Fruit fly (Drosophila melanogaster) whole organism, pupa: Measurements from ENCODE around the gene CG4704.

Experiments
- CG10348 ChIP-seq: fragments of 200-800 bp; sonication (Bioruptor generic); IDR thresholded peaks from 2 replicates; pipeline ENCODE4 v1.3.6; 2022; ENCODE audit warnings: missing biosample characterization, missing genetic modification characterization
- CG12605 ChIP-seq: fragments of 200-800 bp; sonication (Bioruptor generic); IDR thresholded peaks from 2 replicates; pipeline ENCODE4 v1.3.6; 2022; ENCODE audit warnings: missing biosample characterization, missing genetic modification characterization
- CG13204 ChIP-seq: fragments of 200-800 bp; sonication (Bioruptor generic); optimal IDR thresholded peaks from 2 replicates; lab custom pipeline; 2018; ENCODE audit warnings: missing biosample characterization, mild to moderate bottlenecking, missing genetic modification characterization, moderate library complexity
- CG14655 ChIP-seq: fragments of 200-800 bp; sonication (Bioruptor generic); optimal IDR thresholded peaks from 3 replicates; lab custom pipeline; 2017; ENCODE audit warnings: mild to moderate bottlenecking, missing biosample characterization, missing genetic modification reagents, missing genetic modification characterization
- CG15710 ChIP-seq: fragments of 200-800 bp; sonication (Bioruptor generic); optimal IDR thresholded peaks from 2 replicates; lab custom pipeline; 2018; ENCODE audit warnings: missing biosample characterization, mild to moderate bottlenecking, missing genetic modification characterization, moderate library complexity
- CG17806 ChIP-seq: fragments of 200-800 bp; sonication (Bioruptor generic); optimal IDR thresholded peaks from 2 replicates; lab custom pipeline; 2018; ENCODE audit warnings: missing biosample characterization, mild to moderate bottlenecking, missing genetic modification characterization, moderate library complexity
- CG32121 ChIP-seq: fragments of 200-800 bp; sonication (Bioruptor generic); IDR thresholded peaks from 2 replicates; pipeline ENCODE4 v1.3.6; 2022; ENCODE audit warnings: missing biosample characterization, missing genetic modification characterization
- CG34367 ChIP-seq: fragments of 200-800 bp; sonication (Bioruptor generic); optimal IDR thresholded peaks from 2 replicates; lab custom pipeline; 2018; ENCODE audit warnings: missing biosample characterization, mild to moderate bottlenecking, missing genetic modification characterization
- CG4496 ChIP-seq: fragments of 200-800 bp; sonication (Bioruptor generic); IDR thresholded peaks from 3 replicates; pipeline ENCODE4 v1.3.6; 2022; ENCODE audit warnings: missing biosample characterization, missing genetic modification characterization
- CG8159 ChIP-seq: fragments of 200-800 bp; sonication (Bioruptor generic); optimal IDR thresholded peaks from 3 replicates; lab custom pipeline; 2018; ENCODE audit warnings: missing biosample characterization, mild to moderate bottlenecking, missing genetic modification characterization, moderate library complexity
- CG8301 ChIP-seq: fragments of 200-800 bp; sonication (Bioruptor generic); optimal IDR thresholded peaks from 2 replicates; lab custom pipeline; 2018; ENCODE audit warnings: missing biosample characterization, mild to moderate bottlenecking, missing genetic modification characterization
- CG9948 ChIP-seq: fragments of 200-800 bp; sonication (Bioruptor generic); optimal IDR thresholded peaks from 2 replicates; lab custom pipeline; 2018; ENCODE audit warnings: missing biosample characterization, mild to moderate bottlenecking, missing genetic modification characterization, moderate library complexity
- D1 ChIP-seq: fragments of 200-800 bp; sonication (Bioruptor generic); optimal IDR thresholded peaks from 2 replicates; lab custom pipeline; 2018; ENCODE audit warnings: missing biosample characterization, mild to moderate bottlenecking, missing genetic modification characterization, moderate library complexity
- EcR ChIP-seq: fragments of 200-800 bp; sonication (Bioruptor generic); optimal IDR thresholded peaks from 3 replicates; lab custom pipeline; 2019; ENCODE audit warnings: missing biosample characterization, missing genetic modification characterization, mild to moderate bottlenecking, moderate library complexity, missing genetic modification reagents
- Ets98B ChIP-seq: fragments of 200-800 bp; sonication (Bioruptor generic); IDR thresholded peaks from 2 replicates; pipeline ENCODE4 v1.3.6; 2022; ENCODE audit warnings: missing biosample characterization, missing genetic modification characterization
- Pif1A ChIP-seq: fragments of 200-800 bp; sonication (Bioruptor generic); optimal IDR thresholded peaks from 3 replicates; lab custom pipeline; 2016; ENCODE audit warnings: missing biosample characterization, missing genetic modification characterization
- Pif1B ChIP-seq: fragments of 200-800 bp; sonication (Bioruptor generic); optimal IDR thresholded peaks from 3 replicates; lab custom pipeline; 2016; ENCODE audit warnings: missing biosample characterization, missing genetic modification characterization
- Snoo ChIP-seq: fragments of 200-800 bp; sonication (Bioruptor generic); optimal IDR thresholded peaks from 3 replicates; lab custom pipeline; 2017; ENCODE audit warnings: missing biosample characterization, mild to moderate bottlenecking, missing genetic modification characterization, inconsistent platforms
- fd96Ca ChIP-seq: fragments of 200-800 bp; sonication (Bioruptor generic); IDR thresholded peaks from 3 replicates; pipeline ENCODE4 v1.3.6; 2022; ENCODE audit warnings: missing biosample characterization, missing genetic modification characterization
- gl ChIP-seq: fragments of 200-800 bp; sonication (Bioruptor generic); optimal IDR thresholded peaks from 2 replicates; lab custom pipeline; 2018; ENCODE audit warnings: missing biosample characterization, mild to moderate bottlenecking, missing genetic modification characterization
- rn ChIP-seq: fragments of 200-800 bp; sonication (Bioruptor generic); IDR thresholded peaks from 2 replicates; pipeline ENCODE4 v1.3.6; 2022; ENCODE audit warnings: missing biosample characterization, missing genetic modification characterization

CG4704 gene

DNA sequence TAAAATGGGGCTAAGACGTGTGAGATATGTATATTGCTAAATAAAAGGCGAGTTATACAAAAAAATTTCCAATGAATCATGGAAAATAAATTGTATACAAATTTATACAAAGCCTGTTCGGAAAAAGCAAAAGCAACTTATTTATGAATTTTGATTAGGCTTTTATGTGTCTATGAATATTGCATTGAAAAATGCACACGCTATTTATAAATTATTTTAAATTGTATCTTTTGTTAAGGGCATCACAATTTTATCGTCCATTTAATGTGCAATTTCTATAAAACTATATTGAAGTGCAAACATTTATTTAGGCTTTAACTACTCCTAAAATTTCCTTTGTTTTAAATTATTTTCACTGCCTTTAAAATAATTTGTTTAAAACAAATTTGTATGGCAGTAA lies at the start of gene CG4704:
TSS of gene CG4704 (minus strand) at position 101 of the 400 bp plus-strand sequence.
- TF ChIP-seq CG15710 (tag; lab: Kevin White, UChicago) (no peak), CG10348 (GFP tag; lab: Robert Waterston, UW) (no peak), CG8159 (tag; lab: Kevin White, UChicago) (no peak), CG9948 (tag; lab: Kevin White, UChicago) (no peak), Pif1A (GFP tag; lab: Kevin White, UChicago) (no peak)
- TF ChIP-seq, all 21 proteins: peak for 0

DNA sequence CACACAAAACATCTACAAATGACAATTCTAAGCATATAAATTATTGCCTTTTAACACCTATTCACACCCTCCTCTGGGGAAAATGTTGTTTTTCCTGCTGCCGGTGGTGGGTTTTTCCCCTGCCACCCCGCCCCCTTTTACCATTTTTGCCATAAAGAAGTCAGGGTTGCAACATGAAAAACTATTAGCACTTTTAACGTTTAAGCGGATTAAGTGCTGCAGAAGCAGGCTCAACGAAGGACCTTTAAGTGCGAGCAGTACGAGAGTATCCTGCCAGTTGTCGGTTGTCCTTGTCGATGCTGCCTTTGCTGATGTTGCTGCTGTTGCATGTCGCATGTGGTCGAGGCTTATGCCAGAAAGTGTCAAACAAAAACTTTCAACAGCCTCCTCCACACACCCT lies 49.2 kb upstream of the CG4704 start:
- TF ChIP-seq gl (no peak), CG13204 (GFP tag; lab: Kevin White, UChicago) (no peak), Ets98B (GFP tag; lab: Robert Waterston, UW) (no peak), D1 (tag; lab: Kevin White, UChicago) (no peak), CG32121 (GFP tag; lab: Robert Waterston, UW) (no peak), CG12605 (GFP tag; lab: Robert Waterston, UW) (no peak), CG9948 (tag; lab: Kevin White, UChicago) (no peak), CG17806 (tag; lab: Kevin White, UChicago) (no peak), CG4496 (no peak), CG34367 (tag; lab: Kevin White, UChicago) (no peak), CG10348 (GFP tag; lab: Robert Waterston, UW) (no peak), CG8301 (tag; lab: Kevin White, UChicago) (no peak), Snoo (tag; lab: Kevin White, UChicago) (no peak), fd96Ca (GFP tag; lab: Robert Waterston, UW) (no peak), CG8159 (tag; lab: Kevin White, UChicago) (no peak)

DNA sequence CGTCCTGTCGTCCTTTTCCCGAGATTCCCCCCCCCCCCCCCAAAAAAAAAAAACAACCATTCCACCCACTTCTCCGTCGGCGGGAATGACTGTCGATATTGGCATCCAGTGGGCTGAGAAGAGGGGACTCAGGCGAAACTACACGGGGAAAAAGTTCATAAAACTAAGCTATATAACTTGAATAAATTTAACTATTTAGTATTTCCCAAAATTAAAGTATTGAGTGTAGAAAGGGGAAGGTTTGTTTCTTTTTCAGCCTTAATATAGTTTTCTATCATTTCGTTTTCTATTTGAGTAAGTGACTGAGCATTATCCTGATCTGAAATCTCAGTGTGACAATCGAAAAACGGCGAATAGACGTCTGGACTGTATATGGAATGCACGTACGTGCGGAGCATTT lies 45.6 kb upstream of the CG4704 start:
- TF ChIP-seq CG12605 (GFP tag; lab: Robert Waterston, UW), result no peak
- no peak for TF ChIP-seq Pif1B
- TF ChIP-seq CG17806 (tag; lab: Kevin White, UChicago), result no peak
- TF ChIP-seq Snoo (tag; lab: Kevin White, UChicago), result no peak
- no peak for TF ChIP-seq CG8159 (tag; lab: Kevin White, UChicago)
- no peak for TF ChIP-seq CG9948 (tag; lab: Kevin White, UChicago)
- TF ChIP-seq rn (GFP tag; lab: Robert Waterston, UW), result no peak
- no peak for TF ChIP-seq CG4496
- TF ChIP-seq Pif1A (GFP tag; lab: Kevin White, UChicago), result no peak
- TF ChIP-seq fd96Ca (GFP tag; lab: Robert Waterston, UW), result no peak
- TF ChIP-seq CG14655 (GFP tag; lab: Kevin White, UChicago), result no peak
- no peak for TF ChIP-seq Ets98B (GFP tag; lab: Robert Waterston, UW)
- no peak for TF ChIP-seq CG15710 (tag; lab: Kevin White, UChicago)
- no peak for TF ChIP-seq CG13204 (GFP tag; lab: Kevin White, UChicago)
- TF ChIP-seq CG34367 (tag; lab: Kevin White, UChicago), result no peak
- no peak for TF ChIP-seq D1 (tag; lab: Kevin White, UChicago)

DNA sequence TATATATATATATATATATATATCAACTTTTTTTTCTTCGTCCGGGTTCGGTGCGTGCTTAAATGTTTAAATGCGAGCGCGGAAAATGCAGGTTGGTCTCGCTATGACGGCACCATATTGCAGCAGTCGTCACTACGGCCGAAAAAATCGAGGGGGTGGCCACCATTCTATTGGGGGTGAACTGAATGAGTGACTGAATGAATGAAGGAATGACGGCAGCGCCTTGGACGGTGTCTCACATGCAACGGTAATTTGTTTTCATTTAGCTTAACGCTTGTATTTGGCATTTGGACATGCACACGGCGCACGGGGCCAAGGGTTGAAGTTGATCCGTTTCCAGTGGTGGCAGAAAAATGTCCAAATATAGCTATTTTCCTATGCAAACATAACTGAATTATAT lies 43.2 kb upstream of the CG4704 start:
- TF ChIP-seq fd96Ca (GFP tag; lab: Robert Waterston, UW) (no peak), CG32121 (GFP tag; lab: Robert Waterston, UW) (no peak), CG4496 (no peak), CG9948 (tag; lab: Kevin White, UChicago) (no peak), gl (no peak), EcR (GFP tag; lab: Kevin White, UChicago) (no peak)

DNA sequence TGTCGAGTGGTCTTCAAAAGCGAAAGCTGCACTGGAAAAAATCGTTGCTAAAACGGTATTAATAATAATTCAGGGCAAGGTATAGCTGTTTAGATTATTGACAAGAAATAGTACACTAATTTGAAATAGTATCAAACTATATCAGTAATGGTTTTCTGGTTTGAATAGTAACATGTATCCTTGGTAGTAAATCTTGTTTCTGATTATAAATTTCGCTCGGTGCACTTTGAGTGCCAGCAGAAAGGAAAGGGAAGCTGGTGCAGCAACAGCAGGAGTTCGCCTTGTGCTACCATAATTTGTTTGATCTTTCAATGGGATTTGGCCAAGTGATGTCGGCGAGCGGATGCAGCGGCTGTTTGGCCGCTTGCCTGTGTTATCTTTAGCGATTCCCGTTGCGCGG lies 40.7 kb upstream of the CG4704 start:
- TF ChIP-seq CG12605 (GFP tag; lab: Robert Waterston, UW) (no peak), CG10348 (GFP tag; lab: Robert Waterston, UW) (no peak), CG13204 (GFP tag; lab: Kevin White, UChicago) (no peak), CG8159 (tag; lab: Kevin White, UChicago) (no peak), CG8301 (tag; lab: Kevin White, UChicago) (no peak), rn (GFP tag; lab: Robert Waterston, UW) (no peak)

DNA sequence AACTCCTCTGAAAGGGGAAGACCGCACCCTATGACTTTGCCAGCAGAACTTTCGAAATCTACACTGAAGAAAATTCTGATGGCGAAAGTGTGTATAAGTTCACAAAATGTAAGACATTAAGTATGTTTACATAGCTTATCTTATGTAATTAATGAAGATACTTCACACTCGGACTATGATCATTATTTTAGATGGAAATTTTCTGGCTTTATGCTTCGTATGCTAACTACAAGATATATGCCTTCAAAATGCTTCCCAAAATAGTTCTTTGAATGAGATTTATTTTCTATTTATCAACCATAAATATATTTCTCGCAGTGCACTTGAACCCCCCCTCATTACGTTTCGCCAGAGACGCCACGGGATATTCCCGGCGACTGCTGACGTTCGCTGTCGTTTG lies 32.3 kb upstream of the CG4704 start:
- no peak for TF ChIP-seq CG9948 (tag; lab: Kevin White, UChicago)
- no peak for TF ChIP-seq CG13204 (GFP tag; lab: Kevin White, UChicago)
- TF ChIP-seq Pif1B, result no peak
- TF ChIP-seq EcR (GFP tag; lab: Kevin White, UChicago), result no peak
- TF ChIP-seq D1 (tag; lab: Kevin White, UChicago), result no peak
- no peak for TF ChIP-seq Ets98B (GFP tag; lab: Robert Waterston, UW)
- no peak for TF ChIP-seq gl
- no peak for TF ChIP-seq CG8301 (tag; lab: Kevin White, UChicago)
- TF ChIP-seq CG15710 (tag; lab: Kevin White, UChicago), result no peak
- TF ChIP-seq, all 21 proteins: peak for 0

DNA sequence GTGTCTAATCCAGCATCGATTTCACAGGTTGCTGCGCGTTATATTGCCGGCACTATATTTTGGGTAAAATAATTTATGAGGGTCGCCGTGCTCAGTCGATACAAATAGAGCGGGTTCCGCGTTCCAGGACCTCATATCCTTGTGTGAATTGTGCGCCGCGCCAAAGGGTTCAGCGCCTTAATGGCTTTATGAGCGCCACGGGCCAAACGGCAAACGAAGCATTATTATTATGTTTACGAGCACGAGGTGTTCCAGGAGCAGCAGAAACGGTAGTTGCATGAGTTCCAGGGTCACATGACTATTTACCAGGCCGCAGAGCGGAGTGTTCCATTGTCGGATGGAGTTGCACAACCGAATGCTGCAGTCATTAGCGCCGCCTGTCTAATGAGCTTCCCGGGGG lies 31.5 kb upstream of the CG4704 start:
- TF ChIP-seq CG8301 (tag; lab: Kevin White, UChicago) (no peak), rn (GFP tag; lab: Robert Waterston, UW) (no peak), CG15710 (tag; lab: Kevin White, UChicago) (no peak), CG17806 (tag; lab: Kevin White, UChicago) (no peak), CG13204 (GFP tag; lab: Kevin White, UChicago) (no peak), Snoo (tag; lab: Kevin White, UChicago) (no peak), CG8159 (tag; lab: Kevin White, UChicago) (no peak), CG12605 (GFP tag; lab: Robert Waterston, UW) (no peak), CG14655 (GFP tag; lab: Kevin White, UChicago) (no peak), fd96Ca (GFP tag; lab: Robert Waterston, UW) (no peak), D1 (tag; lab: Kevin White, UChicago) (no peak), gl (no peak)
